Worm (Caenorhabditis elegans) whole organism, early embryonic: ENCODE data around the gene nhr-107.

Experiments used
- B0310.2 ChIP-seq: sonication (generic microtip); optimal IDR thresholded peaks from 2 replicates; lab custom pipeline; 2016; ENCODE audit warnings: mild to moderate bottlenecking, missing genetic modification characterization, missing compliant biosample characterization
- F13C5.2 ChIP-seq: sonication (generic microtip); optimal IDR thresholded peaks from 2 replicates; lab custom pipeline; 2017; ENCODE audit warnings: mild to moderate bottlenecking, missing genetic modification characterization, inconsistent platforms, missing compliant biosample characterization
- aly-1 ChIP-seq: sonication (generic microtip); optimal IDR thresholded peaks from 2 replicates; lab custom pipeline; 2016; ENCODE audit warnings: missing genetic modification characterization, missing compliant biosample characterization
- ama-1 ChIP-seq: fragments of 150-350 bp; optimal IDR thresholded peaks from 2 replicates; lab custom pipeline; 2014
- ceh-13 ChIP-seq: fragments of 200-800 bp; sonication (Bioruptor generic); optimal IDR thresholded peaks from 2 replicates; lab custom pipeline; 2018; ENCODE audit warnings: mild to moderate bottlenecking, missing genetic modification characterization, missing compliant biosample characterization
- ceh-36 ChIP-seq: sonication (generic microtip); optimal IDR thresholded peaks from 2 replicates; lab custom pipeline; 2016; ENCODE audit warnings: missing genetic modification characterization, inconsistent platforms, missing compliant biosample characterization
- ets-7 ChIP-seq: sonication (generic microtip); optimal IDR thresholded peaks from 2 replicates; lab custom pipeline; 2016; ENCODE audit warnings: missing genotype, missing genetic modification characterization, missing compliant biosample characterization
- flt-1 ChIP-seq: fragments of 200-800 bp; sonication (Bioruptor generic); IDR thresholded peaks from 2 replicates; pipeline ENCODE4 v1.3.6; 2022; ENCODE audit warnings: missing genetic modification characterization, missing compliant biosample characterization
- hmbx-1 ChIP-seq: sonication (generic microtip); optimal IDR thresholded peaks from 2 replicates; lab custom pipeline; 2016; ENCODE audit warnings: mild to moderate bottlenecking, missing genetic modification characterization, missing compliant biosample characterization
- hmg-4 ChIP-seq: fragments of 200-800 bp; sonication (Bioruptor generic); optimal IDR thresholded peaks from 2 replicates; lab custom pipeline; 2018; ENCODE audit warnings: mild to moderate bottlenecking, missing genetic modification characterization, missing compliant biosample characterization
- hnd-1 ChIP-seq: sonication (generic microtip); optimal IDR thresholded peaks from 2 replicates; lab custom pipeline; 2016; ENCODE audit warnings: missing genetic modification characterization, missing compliant biosample characterization
- pes-1 ChIP-seq: fragments of 200-800 bp; sonication (Bioruptor generic); IDR thresholded peaks from 2 replicates; pipeline ENCODE4 v1.3.6; 2022; ENCODE audit warnings: missing genetic modification reagents, missing genetic modification characterization, missing compliant biosample characterization
- scrt-1 ChIP-seq: fragments of 200-800 bp; sonication (Bioruptor generic); IDR thresholded peaks from 2 replicates; pipeline ENCODE4 v1.3.6; 2022; ENCODE audit warnings: missing genetic modification characterization, missing compliant biosample characterization
- sea-1 ChIP-seq: fragments of 200-800 bp; sonication (Bioruptor generic); conservative IDR thresholded peaks from 2 replicates; pipeline ENCODE4 v1.3.6; 2022; ENCODE audit warnings: missing genetic modification characterization, missing compliant biosample characterization
- tbx-11 ChIP-seq: fragments of 200-800 bp; sonication (Bioruptor generic); IDR thresholded peaks from 2 replicates; pipeline ENCODE4 v1.3.6; 2022; ENCODE audit warnings: missing genetic modification characterization, missing compliant biosample characterization
- tbx-37 ChIP-seq: fragments of 200-800 bp; sonication (Bioruptor generic); conservative IDR thresholded peaks from 2 replicates; pipeline ENCODE4 v1.3.6; 2022; ENCODE audit warnings: missing genetic modification reagents, missing genetic modification characterization, missing compliant biosample characterization
- tra-4 ChIP-seq: sonication (generic microtip); optimal IDR thresholded peaks from 2 replicates; lab custom pipeline; 2017; ENCODE audit warnings: missing genetic modification characterization, missing compliant biosample characterization

Gene nhr-107

DNA sequence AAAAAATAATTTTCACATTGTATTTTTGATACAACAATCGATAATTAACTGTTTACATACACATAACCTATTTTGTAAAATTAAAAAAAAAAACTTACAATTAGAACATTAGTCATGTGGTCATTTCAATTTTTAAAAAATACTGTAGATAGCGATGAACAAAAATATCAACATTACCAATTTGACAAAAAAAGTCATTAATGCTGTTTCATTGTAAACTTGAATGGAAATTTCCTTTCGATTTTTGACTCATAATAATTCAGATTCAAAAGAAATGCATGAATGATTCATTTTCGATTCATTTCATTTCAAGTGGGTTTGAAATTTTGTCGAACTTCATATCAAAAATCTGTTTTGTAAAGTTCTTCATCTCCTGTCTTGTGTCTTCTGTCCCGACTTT lies 12.6 kb upstream of the nhr-107 start, which contains the start of gene C33G8.2:
TSS of gene C33G8.2 (plus strand) at position 301 of the 400 bp plus-strand sequence.
- TF ChIP-seq pes-1 (GFP tag; lab: Robert Waterston, UW) (no peak), tbx-37 (GFP tag; lab: Robert Waterston, UW) (no peak), sea-1 (GFP tag; lab: Robert Waterston, UW) (no peak), aly-1 (tag; lab: Kevin White, UChicago) (no peak), hnd-1 (tag; lab: Kevin White, UChicago) (no peak), ets-7 (tag; lab: Kevin White, UChicago) (no peak), ama-1 (lab: Kevin White, UChicago) (no peak), B0310.2 (tag; lab: Kevin White, UChicago) (no peak), ceh-36 (tag; lab: Kevin White, UChicago) (no peak), F13C5.2 (tag; lab: Kevin White, UChicago) (no peak), tra-4 (no peak), tbx-11 (GFP tag; lab: Robert Waterston, UW) (no peak), ceh-13 (no peak), hmbx-1 (tag; lab: Kevin White, UChicago) (no peak)

DNA sequence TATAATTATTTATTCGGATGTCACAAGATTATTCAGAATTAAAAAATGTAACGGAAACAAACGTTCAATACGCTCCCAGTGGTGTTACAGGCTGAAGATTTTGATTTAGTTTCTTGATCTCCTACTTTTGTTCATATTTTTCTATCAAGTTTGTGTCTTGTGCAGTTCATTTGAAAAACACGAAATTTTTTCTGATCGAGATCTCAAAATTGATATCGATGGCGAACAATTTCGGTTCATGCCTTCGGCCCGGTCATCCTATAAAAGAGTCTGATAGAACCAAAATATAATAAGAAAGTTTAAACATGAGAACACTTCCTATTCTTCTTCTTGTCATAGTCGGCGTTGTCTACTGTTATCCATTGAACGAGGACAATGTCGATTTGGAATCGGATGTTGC lies 10.4 kb upstream of the nhr-107 start, which contains the start of gene drd-10:
TSS of gene drd-10 (plus strand) at position 301 of the 400 bp plus-strand sequence.
- no peak for TF ChIP-seq hmg-4 (GFP tag; lab: Kevin White, UChicago)

DNA sequence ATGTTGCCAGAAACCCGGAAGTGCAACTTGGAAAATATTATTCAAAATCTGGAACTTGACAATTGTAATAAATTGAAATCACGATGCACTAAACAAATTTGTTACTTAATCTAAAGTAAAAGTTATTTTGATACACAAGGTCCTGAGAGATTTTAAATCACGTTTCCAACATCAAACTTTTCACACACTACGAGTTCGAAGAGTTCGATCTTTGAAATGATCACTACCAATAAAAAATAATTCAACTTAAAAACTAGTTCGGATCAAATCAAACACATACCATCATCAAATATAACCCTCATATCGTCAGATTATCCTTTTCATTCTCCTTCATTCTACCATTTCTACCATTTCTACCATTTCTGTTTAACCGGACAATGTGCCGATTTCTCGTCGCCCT lies 9.1 kb upstream of the nhr-107 start, which contains the start of gene spig-10:
TSS of gene spig-10 (plus strand) at position 301 of the 400 bp plus-strand sequence.
- no peak for TF ChIP-seq aly-1 (tag; lab: Kevin White, UChicago)
- no peak for TF ChIP-seq pes-1 (GFP tag; lab: Robert Waterston, UW)
- TF ChIP-seq tra-4, result no peak
- no peak for TF ChIP-seq sea-1 (GFP tag; lab: Robert Waterston, UW)
- TF ChIP-seq ceh-36 (tag; lab: Kevin White, UChicago), result no peak
- TF ChIP-seq ceh-13, result no peak
- no peak for TF ChIP-seq ets-7 (tag; lab: Kevin White, UChicago)
- TF ChIP-seq hmg-4 (GFP tag; lab: Kevin White, UChicago), result no peak
- TF ChIP-seq tbx-11 (GFP tag; lab: Robert Waterston, UW), result no peak
- no peak for TF ChIP-seq F13C5.2 (tag; lab: Kevin White, UChicago)
- no peak for TF ChIP-seq hnd-1 (tag; lab: Kevin White, UChicago)
- no peak for TF ChIP-seq hmbx-1 (tag; lab: Kevin White, UChicago)
- TF ChIP-seq tbx-37 (GFP tag; lab: Robert Waterston, UW), result no peak
- no peak for TF ChIP-seq flt-1
- TF ChIP-seq scrt-1 (GFP tag; lab: Robert Waterston, UW), result no peak
- no peak for TF ChIP-seq B0310.2 (tag; lab: Kevin White, UChicago)
- no peak for TF ChIP-seq ama-1 (lab: Kevin White, UChicago)

DNA sequence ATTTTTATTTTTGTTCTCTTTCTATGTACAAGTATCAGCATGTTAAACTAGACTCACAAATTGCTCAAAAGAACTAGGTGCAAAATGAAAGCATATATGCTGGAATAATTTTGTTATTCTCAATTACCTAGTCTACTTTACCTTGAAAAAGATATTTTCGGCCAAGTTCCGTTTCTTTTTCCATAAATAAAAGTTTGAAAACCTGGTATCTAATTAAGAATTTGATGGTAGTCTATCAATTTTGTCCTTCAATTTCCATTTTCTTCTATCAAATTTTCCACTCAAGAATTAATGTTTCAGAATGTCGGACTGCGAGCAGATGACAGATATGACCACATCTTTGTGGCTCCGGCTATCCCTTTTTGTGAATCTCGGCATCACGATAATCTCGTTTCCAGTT lies 7.0 kb upstream of the nhr-107 start, which contains the start of gene srab-4:
TSS of gene srab-4 (plus strand) at position 301 of the 400 bp plus-strand sequence.
- TF ChIP-seq hmg-4 (GFP tag; lab: Kevin White, UChicago), result no peak
- no peak for TF ChIP-seq F13C5.2 (tag; lab: Kevin White, UChicago)
- no peak for TF ChIP-seq sea-1 (GFP tag; lab: Robert Waterston, UW)
- TF ChIP-seq tbx-37 (GFP tag; lab: Robert Waterston, UW), result no peak
- TF ChIP-seq ets-7 (tag; lab: Kevin White, UChicago), result no peak
- TF ChIP-seq ceh-13, result no peak
- no peak for TF ChIP-seq ceh-36 (tag; lab: Kevin White, UChicago)

DNA sequence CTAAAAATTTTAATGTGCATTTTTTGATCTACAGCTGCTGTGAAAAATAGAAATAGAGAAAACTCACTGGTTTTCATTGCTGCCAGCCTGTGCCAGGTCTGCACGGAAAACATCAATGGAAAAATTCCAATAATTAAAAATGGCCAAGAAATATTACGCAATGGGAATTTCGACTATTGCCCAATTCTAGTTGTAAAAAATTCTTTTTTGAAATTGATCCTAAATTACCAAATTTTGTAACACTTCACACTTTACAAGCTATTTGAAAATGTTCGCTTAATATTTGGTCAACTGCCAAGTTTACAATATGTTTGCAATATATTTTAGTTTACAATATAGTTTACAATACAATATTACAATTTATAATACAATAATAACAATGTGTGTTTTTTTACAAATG lies 3.8 kb upstream of the nhr-107 start:
- TF ChIP-seq B0310.2 (tag; lab: Kevin White, UChicago) (no peak), F13C5.2 (tag; lab: Kevin White, UChicago) (no peak), ets-7 (tag; lab: Kevin White, UChicago) (no peak)

DNA sequence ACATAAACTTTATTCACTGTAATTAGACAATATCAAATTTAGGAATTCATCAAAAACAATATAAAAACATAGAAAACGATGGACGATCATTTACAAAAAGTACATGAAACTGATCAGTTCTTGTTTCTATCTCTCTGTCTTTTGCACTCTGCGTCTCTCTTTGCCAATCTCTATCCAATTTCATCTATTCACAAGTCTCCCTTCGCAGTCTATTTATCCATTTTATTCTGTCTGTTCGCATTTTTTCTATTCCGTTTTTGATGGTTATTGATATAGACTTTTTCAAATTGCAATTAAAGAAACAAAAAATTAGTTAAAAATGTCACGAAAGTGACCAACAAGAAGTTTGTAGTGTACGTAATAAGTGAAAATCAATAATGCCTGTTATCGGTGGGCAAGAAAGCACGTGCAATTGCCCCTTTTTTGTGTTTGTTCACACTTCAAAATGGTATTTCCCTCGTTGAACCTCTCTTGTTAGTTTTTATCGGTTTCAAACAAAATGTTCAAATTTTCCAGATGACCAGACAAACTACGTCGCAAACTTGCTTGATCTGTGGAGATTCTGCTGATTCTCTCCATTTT lies 1.5 kb upstream of the nhr-107 start, which contains the start of gene nhr-42:
TSS of gene nhr-42 (plus strand) at position 517 of the 582 bp plus-strand sequence.
- TF ChIP-seq ceh-13 (no peak), ceh-36 (tag; lab: Kevin White, UChicago) (no peak), sea-1 (GFP tag; lab: Robert Waterston, UW) (no peak), scrt-1 (GFP tag; lab: Robert Waterston, UW) (no peak), F13C5.2 (tag; lab: Kevin White, UChicago) (no peak), hmbx-1 (tag; lab: Kevin White, UChicago) (no peak), flt-1 (no peak), ets-7 (tag; lab: Kevin White, UChicago) (no peak), pes-1 (GFP tag; lab: Robert Waterston, UW) (no peak), hnd-1 (tag; lab: Kevin White, UChicago) (no peak), aly-1 (tag; lab: Kevin White, UChicago) (no peak), ama-1 (lab: Kevin White, UChicago) (no peak), hmg-4 (GFP tag; lab: Kevin White, UChicago) (no peak)

DNA sequence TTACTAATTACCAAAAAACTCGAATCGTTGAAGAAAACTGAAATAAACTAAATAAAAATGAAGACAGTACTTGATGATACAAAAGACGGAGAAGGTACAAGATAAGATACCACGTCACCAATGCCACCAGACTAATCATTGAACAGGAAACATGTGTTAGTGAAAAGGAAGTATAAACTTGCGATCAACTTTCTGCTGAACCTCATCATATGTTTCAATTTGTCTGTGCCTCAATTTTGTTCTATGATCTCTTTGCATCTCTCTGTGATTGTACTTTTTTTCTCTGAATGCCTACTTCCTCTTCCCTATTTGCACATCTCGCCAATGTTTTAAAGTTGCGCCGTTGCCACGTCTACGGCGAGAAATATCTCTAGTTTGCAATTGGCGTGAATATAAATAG lies 2.9 kb downstream of the nhr-107 start:
- TF ChIP-seq tbx-11 (GFP tag; lab: Robert Waterston, UW), result no peak
- no peak for TF ChIP-seq ceh-36 (tag; lab: Kevin White, UChicago)
- TF ChIP-seq F13C5.2 (tag; lab: Kevin White, UChicago), result no peak
- TF ChIP-seq hmg-4 (GFP tag; lab: Kevin White, UChicago), result no peak
- no peak for TF ChIP-seq tra-4
- TF ChIP-seq aly-1 (tag; lab: Kevin White, UChicago), result no peak
- TF ChIP-seq hmbx-1 (tag; lab: Kevin White, UChicago), result no peak
- TF ChIP-seq B0310.2 (tag; lab: Kevin White, UChicago), result no peak
- no peak for TF ChIP-seq tbx-37 (GFP tag; lab: Robert Waterston, UW)
- no peak for TF ChIP-seq sea-1 (GFP tag; lab: Robert Waterston, UW)
- no peak for TF ChIP-seq flt-1
- no peak for TF ChIP-seq ceh-13
- no peak for TF ChIP-seq ets-7 (tag; lab: Kevin White, UChicago)
- TF ChIP-seq pes-1 (GFP tag; lab: Robert Waterston, UW), result no peak
- no peak for TF ChIP-seq hnd-1 (tag; lab: Kevin White, UChicago)
- TF ChIP-seq scrt-1 (GFP tag; lab: Robert Waterston, UW), result no peak
- TF ChIP-seq ama-1 (lab: Kevin White, UChicago), result no peak
